Fruit fly (Drosophila melanogaster): ENCODE measurements around the gene CG9147.

CG9147 gene

dm6 chr2L:6022793-6023192 lies 43.0 kb upstream of the CG9147 start (continued):
- TF ChIP-seq eyg (GFP tag; optimal IDR thresholded peaks at IDR 0.05) (no peak), CG1832 (GFP tag; optimal IDR thresholded peaks at IDR 0.05) (no peak), CG18599 (GFP tag; optimal IDR thresholded peaks at IDR 0.05) (no peak), CG18262 (tag; optimal IDR thresholded peaks at IDR 0.05) (peak; percentile 71), tio (GFP tag; optimal IDR thresholded peaks at IDR 0.05) (no peak), CG15269 (tag; optimal IDR thresholded peaks at IDR 0.05) (no peak), CG2129 (GFP tag; IDR thresholded peaks at IDR 0.05; ENCODE audit: partially characterized antibody) (no peak), knrl (GFP tag; IDR thresholded peaks at IDR 0.05; ENCODE audit: partially characterized antibody) (no peak), stc (GFP tag; IDR thresholded peaks at IDR 0.05) (no peak), gsb (GFP tag; IDR thresholded peaks at IDR 0.05) (no peak), lola (GFP tag; optimal IDR thresholded peaks at IDR 0.05) (peak in 1 of 3 experiments; percentile 58), CG16815 (GFP tag; optimal IDR thresholded peaks at IDR 0.05) (no peak), E2f1 (GFP tag; IDR thresholded peaks at IDR 0.05) (no peak), sug (tag; optimal IDR thresholded peaks at IDR 0.05) (no peak), CG18476 (GFP tag; optimal IDR thresholded peaks at IDR 0.05) (no peak), az2 (GFP tag; optimal IDR thresholded peaks at IDR 0.05) (no peak), CG17829 (tag; optimal IDR thresholded peaks at IDR 0.05) (peak; percentile 40), CG17359 (tag; optimal IDR thresholded peaks at IDR 0.05) (peak; percentile 18), CG9437 (GFP tag; optimal IDR thresholded peaks at IDR 0.05) (no peak), trem (tag; optimal IDR thresholded peaks at IDR 0.05) (peak; percentile 7), esg (GFP tag; conservative IDR thresholded peaks at IDR 0.05) (no peak), CG8388 (GFP tag; optimal IDR thresholded peaks at IDR 0.05) (no peak), Bgb (GFP tag; IDR thresholded peaks at IDR 0.05; ENCODE audit: partially characterized antibody) (no peak), Chrac-16 (GFP tag; optimal IDR thresholded peaks at IDR 0.05) (no peak), CG31365 (tag; optimal IDR thresholded peaks at IDR 0.05) (no peak), Dfd (GFP tag; optimal IDR thresholded peaks at IDR 0.05) (no peak), NK7.1 (GFP tag; optimal IDR thresholded peaks at IDR 0.05) (no peak), Blimp-1 (GFP tag; optimal IDR thresholded peaks at IDR 0.05) (peak; percentile 25), CG17802 (tag; optimal IDR thresholded peaks at IDR 0.05) (no peak), Meics (GFP tag; optimal IDR thresholded peaks at IDR 0.05) (no peak), CG2678 (tag; optimal IDR thresholded peaks at IDR 0.05) (peak; percentile 56), wor (GFP tag; IDR thresholded peaks at IDR 0.05) (no peak), tin (GFP tag; optimal IDR thresholded peaks at IDR 0.05) (no peak), inv (GFP tag; IDR thresholded peaks at IDR 0.05; ENCODE audit: partially characterized antibody) (no peak), dmrt99B (tag; optimal IDR thresholded peaks at IDR 0.05) (peak; percentile 29), Dip3 (GFP tag; optimal IDR thresholded peaks at IDR 0.05) (no peak), pzg (GFP tag; optimal IDR thresholded peaks at IDR 0.05) (no peak), slbo (GFP tag; IDR thresholded peaks at IDR 0.05) (no peak), crp (GFP tag; optimal IDR thresholded peaks at IDR 0.05) (no peak), CG4820 (GFP tag; optimal IDR thresholded peaks at IDR 0.05) (no peak), sim (GFP tag; IDR thresholded peaks at IDR 0.05) (no peak), CG4360 (GFP tag; IDR thresholded peaks at IDR 0.05) (no peak), CG10565 (GFP tag; optimal IDR thresholded peaks at IDR 0.05) (no peak), aop (GFP tag; IDR thresholded peaks at IDR 0.05) (no peak), sisA (GFP tag; IDR thresholded peaks at IDR 0.05) (0 out of 2 replicates have a peak, but pooled peaks have one; percentile 27), CG17912 (GFP tag; optimal IDR thresholded peaks at IDR 0.05) (no peak), cad (GFP tag; optimal IDR thresholded peaks at IDR 0.05) (no peak), Kr (GFP tag; optimal IDR thresholded peaks at IDR 0.05) (no peak), wek (GFP tag; optimal IDR thresholded peaks at IDR 0.05) (no peak), CG14860 (GFP tag; IDR thresholded peaks at IDR 0.05; ENCODE audit: partially characterized antibody) (no peak), Deaf1 (tag; optimal IDR thresholded peaks at IDR 0.05) (no peak)

All from whole organism, embryonic.